Fruit fly (Drosophila melanogaster) whole organism, embryonic: ENCODE measurements around the gene CG43693.
A peak's percentile ranks its signal among the peaks of the same experiment; 100 is the strongest.

Source experiments
- Awh ChIP-seq: fragments of 200-800 bp; sonication (Bioruptor generic); IDR thresholded peaks from 2 replicates; pipeline ENCODE4, ENCODE4 v1.3.6; 2022; ENCODE audit warnings: missing biosample characterization, missing genetic modification characterization
- CG10147 ChIP-seq: fragments of 200-800 bp; sonication (Bioruptor generic); optimal IDR thresholded peaks from 2 replicates; lab custom pipeline; 2019; ENCODE audit warnings: missing biosample characterization, mild to moderate bottlenecking, missing genetic modification characterization, moderate library complexity
- CG10431 ChIP-seq: fragments of 200-800 bp; sonication (Bioruptor generic); optimal IDR thresholded peaks from 3 replicates; lab custom pipeline; 2018; ENCODE audit warnings: missing biosample characterization, mild to moderate bottlenecking, missing genetic modification characterization
- CG10565 ChIP-seq: fragments of 200-800 bp; sonication (Bioruptor generic); optimal IDR thresholded peaks from 3 replicates; lab custom pipeline; 2016; ENCODE audit warnings: missing biosample characterization, mild to moderate bottlenecking, missing genetic modification characterization
- CG11093 ChIP-seq: fragments of 200-800 bp; sonication (Bioruptor generic); IDR thresholded peaks from 3 replicates; pipeline ENCODE4 v1.3.6; 2022; ENCODE audit warnings: missing biosample characterization, missing genetic modification characterization
- CG11456 ChIP-seq: fragments of 200-800 bp; sonication (Bioruptor generic); IDR thresholded peaks from 3 replicates; pipeline ENCODE4 v1.3.6; 2022; ENCODE audit warnings: missing biosample characterization, missing genetic modification characterization
- CG11504 ChIP-seq: fragments of 200-800 bp; sonication (Bioruptor generic); optimal IDR thresholded peaks from 3 replicates; lab custom pipeline; 2019; ENCODE audit warnings: missing biosample characterization, mild to moderate bottlenecking, missing genetic modification characterization, moderate library complexity
- CG12219 ChIP-seq: fragments of 200-800 bp; sonication (Bioruptor generic); optimal IDR thresholded peaks from 3 replicates; lab custom pipeline; 2018; ENCODE audit warnings: missing biosample characterization, mild to moderate bottlenecking, missing genetic modification characterization
- CG12744 ChIP-seq: fragments of 200-800 bp; sonication (Bioruptor generic); optimal IDR thresholded peaks from 2 replicates; lab custom pipeline; 2016; ENCODE audit warnings: missing biosample characterization, missing genetic modification characterization
- CG15073 ChIP-seq: fragments of 200-800 bp; sonication (Bioruptor generic); optimal IDR thresholded peaks from 2 replicates; lab custom pipeline; 2016; ENCODE audit warnings: missing biosample characterization, missing genetic modification characterization
- CG15514 ChIP-seq: fragments of 200-800 bp; sonication (Bioruptor generic); optimal IDR thresholded peaks from 3 replicates; lab custom pipeline; 2017; ENCODE audit warnings: missing biosample characterization, missing genetic modification characterization, mild to moderate bottlenecking, moderate library complexity, missing genetic modification reagents
- CG17328 ChIP-seq: fragments of 200-800 bp; sonication (Bioruptor generic); IDR thresholded peaks from 2 replicates; pipeline ENCODE4 v1.3.6; 2022; ENCODE audit warnings: missing biosample characterization, missing genetic modification characterization
- CG17829 ChIP-seq: fragments of 200-800 bp; optimal IDR thresholded peaks from 2 replicates; lab custom pipeline; 2019; ENCODE audit warnings: missing biosample characterization, mild to moderate bottlenecking, missing genetic modification characterization, moderate library complexity
- CG2116 ChIP-seq: fragments of 200-800 bp; sonication (Bioruptor generic); optimal IDR thresholded peaks from 3 replicates; lab custom pipeline; 2018; ENCODE audit warnings: missing biosample characterization, mild to moderate bottlenecking, missing genetic modification characterization
- CG2875 ChIP-seq: fragments of 200-800 bp; sonication (Bioruptor generic); optimal IDR thresholded peaks from 2 replicates; lab custom pipeline; 2017; ENCODE audit warnings: missing biosample characterization, mild to moderate bottlenecking, missing genetic modification characterization, missing genetic modification reagents
- CG31365 ChIP-seq: fragments of 200-800 bp; sonication (Bioruptor generic); optimal IDR thresholded peaks from 2 replicates; lab custom pipeline; 2018; ENCODE audit warnings: missing biosample characterization, mild to moderate bottlenecking, missing genetic modification characterization
- CG33213 ChIP-seq: fragments of 200-800 bp; sonication (Bioruptor generic); optimal IDR thresholded peaks from 3 replicates; lab custom pipeline; 2016; ENCODE audit warnings: missing biosample characterization, missing genetic modification characterization
- CG34224 ChIP-seq: fragments of 200-800 bp; sonication (Bioruptor generic); IDR thresholded peaks from 3 replicates; pipeline ENCODE4 v1.3.6; 2022; ENCODE audit warnings: missing biosample characterization, missing genetic modification characterization; ENCODE audit not compliant: partially characterized antibody
- CG5245 ChIP-seq: fragments of 200-800 bp; sonication (Bioruptor generic); optimal IDR thresholded peaks from 3 replicates; lab custom pipeline; 2016; ENCODE audit warnings: missing biosample characterization, missing genetic modification characterization
- CG6654 ChIP-seq: fragments of 200-800 bp; sonication (Bioruptor generic); optimal IDR thresholded peaks from 2 replicates; lab custom pipeline; 2017; ENCODE audit warnings: missing biosample characterization, mild to moderate bottlenecking, missing genetic modification characterization
- CG6689 ChIP-seq: fragments of 200-800 bp; sonication (Bioruptor generic); IDR thresholded peaks from 2 replicates; pipeline ENCODE4 v1.3.6; 2022; ENCODE audit warnings: missing biosample characterization, missing genetic modification characterization
- CG9727 ChIP-seq: fragments of 200-800 bp; sonication (Bioruptor generic); optimal IDR thresholded peaks from 3 replicates; lab custom pipeline; 2017; ENCODE audit warnings: missing biosample characterization, mild to moderate bottlenecking, missing genetic modification characterization
- CG9876 ChIP-seq: fragments of 200-800 bp; sonication (Bioruptor generic); optimal IDR thresholded peaks from 2 replicates; lab custom pipeline; 2016; ENCODE audit warnings: missing biosample characterization, missing genetic modification characterization
- D19B ChIP-seq: fragments of 200-800 bp; sonication (Bioruptor generic); optimal IDR thresholded peaks from 2 replicates; lab custom pipeline; 2017; ENCODE audit warnings: missing biosample characterization, mild to moderate bottlenecking, missing genetic modification characterization
- Dek ChIP-seq: fragments of 200-800 bp; sonication (Bioruptor generic); optimal IDR thresholded peaks from 3 replicates; lab custom pipeline; 2019; ENCODE audit warnings: missing biosample characterization, mild to moderate bottlenecking, missing genetic modification characterization, moderate library complexity
- Dip3 ChIP-seq: fragments of 200-800 bp; sonication (Bioruptor generic); optimal IDR thresholded peaks from 3 replicates; lab custom pipeline; 2016; ENCODE audit warnings: missing biosample characterization, missing genetic modification characterization
- ERR ChIP-seq: fragments of 200-800 bp; sonication (Bioruptor generic); optimal IDR thresholded peaks from 2 replicates; lab custom pipeline; 2016; ENCODE audit warnings: missing biosample characterization, missing genetic modification characterization
- HLH3B ChIP-seq: fragments of 200-800 bp; sonication (Bioruptor generic); IDR thresholded peaks from 2 replicates; pipeline ENCODE4 v1.3.6; 2022; ENCODE audit warnings: missing biosample characterization, missing genetic modification characterization
- HmgZ ChIP-seq: fragments of 200-800 bp; sonication (Bioruptor generic); optimal IDR thresholded peaks from 2 replicates; lab custom pipeline; 2018; ENCODE audit warnings: missing biosample characterization, mild to moderate bottlenecking, missing genetic modification characterization
- Hmr ChIP-seq: fragments of 200-800 bp; sonication (Bioruptor generic); optimal IDR thresholded peaks from 3 replicates; lab custom pipeline; 2017; ENCODE audit warnings: mild to moderate bottlenecking, missing biosample characterization, missing genetic modification reagents, missing genetic modification characterization
- Med ChIP-seq: fragments of 200-800 bp; sonication (Bioruptor generic); peaks from one replicate; lab custom pipeline; 2016; ENCODE audit warnings: missing biosample characterization, missing genetic modification characterization, mild to moderate bottlenecking, inconsistent platforms, moderate library complexity
- Nf-YB ChIP-seq: fragments of 200-800 bp; sonication (Bioruptor generic); optimal IDR thresholded peaks from 3 replicates; lab custom pipeline; 2019; ENCODE audit warnings: missing biosample characterization, mild to moderate bottlenecking, missing genetic modification characterization, moderate library complexity
- Poxn ChIP-seq: fragments of 200-800 bp; sonication (Bioruptor generic); IDR thresholded peaks from 2 replicates; pipeline ENCODE4 v1.3.6; 2022; ENCODE audit warnings: missing biosample characterization, missing genetic modification characterization
- Six4 ChIP-seq: fragments of 200-800 bp; sonication (Bioruptor generic); optimal IDR thresholded peaks from 2 replicates; lab custom pipeline; 2016; ENCODE audit warnings: missing biosample characterization, missing genetic modification characterization
- Ssrp ChIP-seq: fragments of 200-800 bp; sonication (Bioruptor generic); optimal IDR thresholded peaks from 2 replicates; lab custom pipeline; 2018; ENCODE audit warnings: missing biosample characterization, mild to moderate bottlenecking, missing genetic modification characterization, moderate library complexity
- br ChIP-seq: fragments of >200 bp; optimal IDR thresholded peaks from 2 replicates; lab custom pipeline; 2017
- chm ChIP-seq: fragments of 200-800 bp; sonication (Bioruptor generic); IDR thresholded peaks from 2 replicates; pipeline ENCODE4 v1.3.6; 2022; ENCODE audit warnings: missing biosample characterization, missing genetic modification characterization
- dm ChIP-seq: fragments of 200-800 bp; sonication (Bioruptor generic); optimal IDR thresholded peaks from 3 replicates; lab custom pipeline; 2016; ENCODE audit warnings: missing biosample characterization, missing genetic modification characterization
- en ChIP-seq: fragments of 200-800 bp; sonication (Bioruptor generic); optimal IDR thresholded peaks from 2 replicates; lab custom pipeline; 2016; ENCODE audit warnings: missing biosample characterization, missing genetic modification characterization
- fd64A ChIP-seq: fragments of 200-800 bp; sonication (Bioruptor generic); optimal IDR thresholded peaks from 3 replicates; lab custom pipeline; 2018; ENCODE audit warnings: missing biosample characterization, mild to moderate bottlenecking, missing genetic modification characterization
- mirr ChIP-seq: fragments of 200-800 bp; sonication (Bioruptor generic); optimal IDR thresholded peaks from 3 replicates; lab custom pipeline; 2018; ENCODE audit warnings: missing biosample characterization, mild to moderate bottlenecking, missing genetic modification characterization
- mld ChIP-seq: fragments of 200-800 bp; sonication (Bioruptor generic); IDR thresholded peaks from 3 replicates; pipeline ENCODE4 v1.3.6; 2022; ENCODE audit warnings: missing biosample characterization, missing genetic modification characterization; ENCODE audit not compliant: partially characterized antibody
- nerfin-2 ChIP-seq: fragments of 200-800 bp; sonication (Bioruptor generic); IDR thresholded peaks from 2 replicates; pipeline ENCODE4 v1.3.6; 2022; ENCODE audit warnings: missing biosample characterization, missing genetic modification characterization; ENCODE audit not compliant: partially characterized antibody
- phol ChIP-seq: fragments of 200-800 bp; sonication (Bioruptor generic); optimal IDR thresholded peaks from 3 replicates; lab custom pipeline; 2018; ENCODE audit warnings: missing biosample characterization, mild to moderate bottlenecking, missing genetic modification characterization, moderate library complexity
- sc ChIP-seq, 3 experiments: fragments of >200 bp in 2 of 3; fragments of 200-800 bp in 1 of 3; sonication (Bioruptor generic) in 1 of 3; optimal IDR thresholded peaks; 2 replicates in 2 of 3; 3 replicates in 1 of 3; lab custom pipeline; 2017; ENCODE audit warnings: mild to moderate bottlenecking in 1 of 3, missing biosample characterization in 1 of 3, missing genetic modification characterization in 1 of 3, missing genetic modification reagents in 1 of 3
- ssp ChIP-seq: fragments of 200-800 bp; sonication (Bioruptor generic); IDR thresholded peaks from 2 replicates; pipeline ENCODE4 v1.3.6; 2022; ENCODE audit warnings: missing biosample characterization, missing genetic modification characterization
- tgo ChIP-seq: fragments of 200-800 bp; sonication (Bioruptor generic); IDR thresholded peaks from 3 replicates; pipeline ENCODE4 v1.3.6; 2022; ENCODE audit warnings: missing biosample characterization, missing genetic modification characterization
- trem ChIP-seq: fragments of 200-800 bp; optimal IDR thresholded peaks from 3 replicates; lab custom pipeline; 2019; ENCODE audit warnings: missing biosample characterization, mild to moderate bottlenecking, missing genetic modification characterization, moderate library complexity
- zf30C ChIP-seq: fragments of 200-800 bp; sonication (Bioruptor generic); optimal IDR thresholded peaks from 3 replicates; lab custom pipeline; 2018; ENCODE audit warnings: missing biosample characterization, mild to moderate bottlenecking, missing genetic modification characterization

CG43693 gene

DNA sequence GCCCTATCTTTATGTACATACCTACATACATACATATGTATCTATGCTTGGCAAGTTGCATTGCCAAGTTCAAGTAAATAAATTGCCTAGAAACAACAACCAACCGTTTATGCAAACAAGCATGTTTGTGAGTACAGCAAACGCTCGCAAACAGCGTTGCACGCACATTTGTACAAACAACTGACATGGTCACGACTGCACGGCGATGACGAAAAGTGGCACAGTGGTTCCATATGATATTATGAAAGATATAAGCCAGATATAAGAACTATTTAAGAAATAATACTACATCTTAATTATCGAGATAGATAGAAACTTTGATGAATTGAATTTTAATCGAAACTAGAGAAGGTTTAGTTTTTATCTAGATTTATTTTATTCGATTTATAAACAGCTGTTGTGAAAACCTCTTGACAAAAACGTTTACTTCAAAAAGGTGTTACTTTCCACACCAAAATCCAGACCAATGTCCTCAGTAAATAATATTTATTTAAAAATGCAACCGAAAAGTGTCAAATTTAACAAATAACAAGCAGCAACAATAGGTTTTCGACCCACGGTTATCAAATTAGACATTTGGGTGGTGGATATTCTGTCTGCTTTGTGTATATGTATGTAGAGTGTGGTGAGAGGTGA lies 38.8 kb upstream of the CG43693 start (continued):
- TF ChIP-seq CG17328 (GFP tag; lab: Robert Waterston, UW) (peak; percentile 70), CG2875 (GFP tag; lab: Kevin White, UChicago) (peak; percentile 90), ssp (GFP tag; lab: Robert Waterston, UW) (peak; percentile 68), CG5245 (GFP tag; lab: Kevin White, UChicago) (peak; percentile 68), CG11456 (GFP tag; lab: Robert Waterston, UW) (no peak), CG33213 (peak; percentile 79), CG31365 (tag; lab: Kevin White, UChicago) (peak; percentile 39), CG10565 (GFP tag; lab: Kevin White, UChicago) (peak; percentile 29), HLH3B (GFP tag; lab: Robert Waterston, UW) (peak; percentile 71), D19B (peak; percentile 62), CG17829 (peak; percentile 95), CG9727 (GFP tag; lab: Kevin White, UChicago) (peak; percentile 97), nerfin-2 (GFP tag; lab: Robert Waterston, UW) (no peak), mirr (GFP tag; lab: Kevin White, UChicago) (peak; percentile 19), Poxn (GFP tag; lab: Robert Waterston, UW) (no peak), Dek (tag; lab: Kevin White, UChicago) (peak; percentile 76), CG12744 (GFP tag; lab: Kevin White, UChicago) (peak; percentile 64), Dip3 (GFP tag; lab: Kevin White, UChicago) (peak; percentile 35), CG9876 (GFP tag; lab: Kevin White, UChicago) (peak; percentile 23), zf30C (GFP tag; lab: Kevin White, UChicago) (no peak), CG34224 (no peak), mld (GFP tag; lab: Robert Waterston, UW) (no peak), fd64A (GFP tag; lab: Kevin White, UChicago) (peak; percentile 45), CG15073 (GFP tag; lab: Kevin White, UChicago) (peak; percentile 61), phol (peak; percentile 91), CG11504 (tag; lab: Kevin White, UChicago) (peak; percentile 96), Med (GFP tag; lab: Kevin White, UChicago) (peak; percentile 86), ERR (no peak), chm (GFP tag; lab: Robert Waterston, UW) (peak; percentile 94; the same call in 1 of the 2 replicates), Nf-YB (GFP tag; lab: Kevin White, UChicago) (peak; percentile 83), Hmr (peak; percentile 89), CG12219 (peak; percentile 85), CG2116 (GFP tag; lab: Kevin White, UChicago) (peak; percentile 81), br (no peak), dm (GFP tag; lab: Kevin White, UChicago) (peak; percentile 75), CG11093 (GFP tag; lab: Robert Waterston, UW) (peak; percentile 72), Six4 (GFP tag; lab: Kevin White, UChicago) (peak; percentile 92), tgo (GFP tag; lab: Robert Waterston, UW) (peak; percentile 83; the same call in 2 of the 3 replicates), sc (optimal IDR thresholded peaks at IDR 0.05; lab: Kevin White, UChicago) (no peak), sc (GFP tag; optimal IDR thresholded peaks at IDR 0.05; lab: Kevin White, UChicago) (peak; percentile 89), CG10147 (GFP tag; lab: Kevin White, UChicago) (peak; percentile 88), Awh (GFP tag; lab: Robert Waterston, UW) (peak; percentile 90), CG10431 (GFP tag; lab: Kevin White, UChicago) (peak; percentile 68), HmgZ (tag; lab: Kevin White, UChicago) (peak; percentile 77), trem (tag; lab: Kevin White, UChicago) (peak; percentile 49), en (GFP tag; lab: Kevin White, UChicago) (peak; percentile 34), Ssrp (tag; lab: Kevin White, UChicago) (peak; percentile 94), CG6654 (peak; percentile 67), CG6689 (peak; percentile 90), CG15514 (GFP tag; lab: Kevin White, UChicago) (peak; percentile 68)
